Fruit fly (Drosophila melanogaster) whole organism, wandering third instar larva: ENCODE data around the gene CG10055.

Experiments used
- Abd-B ChIP-seq: fragments of >200 bp; optimal IDR thresholded peaks from 2 replicates; lab custom pipeline; 2017; ENCODE audit warnings: missing biosample characterization, missing genetic modification characterization
- CG9705 ChIP-seq: fragments of 200-800 bp; sonication (Bioruptor generic); optimal IDR thresholded peaks from 2 replicates; lab custom pipeline; 2018; ENCODE audit warnings: missing biosample characterization, mild to moderate bottlenecking, missing genetic modification characterization
- Dfd ChIP-seq: fragments of >200 bp; optimal IDR thresholded peaks from 2 replicates; lab custom pipeline; 2017; ENCODE audit warnings: missing biosample characterization, missing genetic modification characterization
- Dif ChIP-seq: fragments of 200-275, 200-300 bp; sonication (Bioruptor generic); optimal IDR thresholded peaks from 2 replicates; lab custom pipeline; 2018; ENCODE audit warnings: missing biosample characterization, missing genetic modification characterization; ENCODE audit not compliant: partially characterized antibody
- GATAd ChIP-seq: sonication (Bioruptor generic); optimal IDR thresholded peaks from 2 replicates; lab custom pipeline; 2016; ENCODE audit warnings: missing biosample characterization, missing genetic modification characterization
- HLH106 ChIP-seq: fragments of 200-800 bp; optimal IDR thresholded peaks from 3 replicates; lab custom pipeline; 2019; ENCODE audit warnings: missing biosample characterization, mild to moderate bottlenecking, missing genetic modification characterization, moderate library complexity
- Hnf4 ChIP-seq: fragments of 200-800 bp; sonication (Bioruptor generic); optimal IDR thresholded peaks from 2 replicates; lab custom pipeline; 2016; ENCODE audit warnings: missing biosample characterization, mild to moderate bottlenecking, missing genetic modification characterization
- Hr78 ChIP-seq: fragments of >200 bp; optimal IDR thresholded peaks from 2 replicates; lab custom pipeline; 2017; ENCODE audit warnings: missing biosample characterization, missing genetic modification characterization
- Hr83 ChIP-seq: fragments of 200-300 bp; sonication (Bioruptor generic); optimal IDR thresholded peaks from 2 replicates; lab custom pipeline; 2016; ENCODE audit warnings: missing biosample characterization, mild to moderate bottlenecking, missing genetic modification characterization, moderate library complexity; ENCODE audit not compliant: poor library complexity, severe bottlenecking
- Jra ChIP-seq: sonication (Bioruptor generic); optimal IDR thresholded peaks from 2 replicates; lab custom pipeline; 2016; ENCODE audit warnings: missing biosample characterization, missing genetic modification characterization
- Mio ChIP-seq: sonication (Bioruptor generic); optimal IDR thresholded peaks from 2 replicates; lab custom pipeline; 2016; ENCODE audit warnings: missing biosample characterization, missing genetic modification characterization
- Myc ChIP-seq: fragments of >200 bp; optimal IDR thresholded peaks from 2 replicates; lab custom pipeline; 2017
- N ChIP-seq: fragments of >200 bp; optimal IDR thresholded peaks from 2 replicates; lab custom pipeline; 2018; ENCODE audit warnings: missing biosample characterization, missing external identifiers, missing genetic modification characterization
- Rel ChIP-seq, 2 experiments: fragments of 200-800 bp; sonication (Bioruptor generic) in 1 of 2; optimal IDR thresholded peaks; 2 replicates in 1 of 2; 3 replicates in 1 of 2; lab custom pipeline; 2016 to 2019; ENCODE audit warnings: mild to moderate bottlenecking in 2 of 2, missing biosample characterization in 2 of 2, missing genetic modification characterization in 2 of 2, moderate library complexity in 1 of 2
- Vsx2 ChIP-seq: fragments of 200-300, 225-300 bp; sonication (Bioruptor generic); optimal IDR thresholded peaks from 2 replicates; lab custom pipeline; 2018; ENCODE audit warnings: missing biosample characterization, missing genetic modification characterization; ENCODE audit not compliant: partially characterized antibody
- brk ChIP-seq: fragments of 200-800 bp; sonication (Bioruptor generic); optimal IDR thresholded peaks from 2 replicates; lab custom pipeline; 2016; ENCODE audit warnings: missing biosample characterization, mild to moderate bottlenecking, missing genetic modification characterization
- dmrt93B ChIP-seq: fragments of 200-800 bp; sonication (Bioruptor generic); optimal IDR thresholded peaks from 2 replicates; lab custom pipeline; 2018; ENCODE audit warnings: missing biosample characterization, mild to moderate bottlenecking, missing genetic modification characterization
- dsf ChIP-seq: sonication (Bioruptor generic); optimal IDR thresholded peaks from 2 replicates; lab custom pipeline; 2016; ENCODE audit warnings: missing biosample characterization, missing genetic modification characterization, borderline replicate concordance
- ey ChIP-seq: fragments of 200-800 bp; sonication (Bioruptor generic); optimal IDR thresholded peaks from 2 replicates; lab custom pipeline; 2016; ENCODE audit warnings: missing biosample characterization, missing genetic modification characterization
- foxo ChIP-seq, 2 experiments: fragments of 200-800 bp; sonication (Bioruptor generic); optimal IDR thresholded peaks; 2 replicates in 1 of 2; 3 replicates in 1 of 2; lab custom pipeline; 2016 to 2017; ENCODE audit warnings: missing biosample characterization in 2 of 2, missing genetic modification characterization in 2 of 2
- fru ChIP-seq: fragments of 200-800 bp; sonication (Bioruptor generic); optimal IDR thresholded peaks from 3 replicates; lab custom pipeline; 2016; ENCODE audit warnings: missing biosample characterization, mild to moderate bottlenecking, missing genetic modification characterization
- h ChIP-seq: fragments of 200-800 bp; sonication (Bioruptor generic); optimal IDR thresholded peaks from 3 replicates; lab custom pipeline; 2016; ENCODE audit warnings: missing biosample characterization, mild to moderate bottlenecking, missing genetic modification characterization
- jim ChIP-seq: fragments of 175-275, 200-325 bp; sonication (Bioruptor generic); optimal IDR thresholded peaks from 2 replicates; lab custom pipeline; 2016; ENCODE audit warnings: missing biosample characterization, mild to moderate bottlenecking, missing genetic modification characterization
- lola ChIP-seq: fragments of >200 bp; optimal IDR thresholded peaks from 2 replicates; lab custom pipeline; 2017; ENCODE audit warnings: missing biosample characterization, missing genetic modification characterization
- rgr ChIP-seq: fragments of 200-800 bp; sonication (Bioruptor generic); optimal IDR thresholded peaks from 3 replicates; lab custom pipeline; 2016; ENCODE audit warnings: missing biosample characterization, mild to moderate bottlenecking, missing genetic modification characterization
- sv ChIP-seq: fragments of 200-800 bp; sonication (Bioruptor generic); optimal IDR thresholded peaks from 3 replicates; lab custom pipeline; 2016; ENCODE audit warnings: missing biosample characterization, missing genetic modification characterization
- woc ChIP-seq: sonication (Bioruptor generic); optimal IDR thresholded peaks from 2 replicates; lab custom pipeline; 2016; ENCODE audit warnings: missing biosample characterization, mild to moderate bottlenecking, missing genetic modification characterization

Gene CG10055

dm6 chr3R:7135881-7136280 is 50.6 kb downstream of the CG10055 start, which contains the start of gene Fer1:
Gene Fer1, plus strand, starts transcription at chr3R:7136206.
- TF ChIP-seq lola (GFP tag; lab: Kevin White, UChicago) (no peak), Hr83 (GFP tag; lab: Kevin White, UChicago) (no peak), HLH106 (tag; lab: Kevin White, UChicago) (no peak), ey (GFP tag; lab: Kevin White, UChicago) (no peak), Myc (no peak), brk (GFP tag; lab: Kevin White, UChicago) (no peak), Vsx2 (GFP tag; lab: Kevin White, UChicago) (no peak), sv (GFP tag; lab: Kevin White, UChicago) (no peak), Jra (GFP tag; lab: Kevin White, UChicago) (no peak), Dfd (GFP tag; lab: Kevin White, UChicago) (no peak), rgr (no peak), CG9705 (no peak), GATAd (GFP tag; lab: Kevin White, UChicago) (no peak), jim (GFP tag; lab: Kevin White, UChicago) (no peak), dmrt93B (GFP tag; lab: Kevin White, UChicago) (no peak), woc (GFP tag; lab: Kevin White, UChicago) (no peak), fru (GFP tag; lab: Kevin White, UChicago) (no peak), Dif (no peak), Rel (GFP tag; optimal IDR thresholded peaks at IDR 0.05; lab: Kevin White, UChicago) (no peak), Rel (tag; optimal IDR thresholded peaks at IDR 0.05; lab: Kevin White, UChicago) (no peak)

DNA sequence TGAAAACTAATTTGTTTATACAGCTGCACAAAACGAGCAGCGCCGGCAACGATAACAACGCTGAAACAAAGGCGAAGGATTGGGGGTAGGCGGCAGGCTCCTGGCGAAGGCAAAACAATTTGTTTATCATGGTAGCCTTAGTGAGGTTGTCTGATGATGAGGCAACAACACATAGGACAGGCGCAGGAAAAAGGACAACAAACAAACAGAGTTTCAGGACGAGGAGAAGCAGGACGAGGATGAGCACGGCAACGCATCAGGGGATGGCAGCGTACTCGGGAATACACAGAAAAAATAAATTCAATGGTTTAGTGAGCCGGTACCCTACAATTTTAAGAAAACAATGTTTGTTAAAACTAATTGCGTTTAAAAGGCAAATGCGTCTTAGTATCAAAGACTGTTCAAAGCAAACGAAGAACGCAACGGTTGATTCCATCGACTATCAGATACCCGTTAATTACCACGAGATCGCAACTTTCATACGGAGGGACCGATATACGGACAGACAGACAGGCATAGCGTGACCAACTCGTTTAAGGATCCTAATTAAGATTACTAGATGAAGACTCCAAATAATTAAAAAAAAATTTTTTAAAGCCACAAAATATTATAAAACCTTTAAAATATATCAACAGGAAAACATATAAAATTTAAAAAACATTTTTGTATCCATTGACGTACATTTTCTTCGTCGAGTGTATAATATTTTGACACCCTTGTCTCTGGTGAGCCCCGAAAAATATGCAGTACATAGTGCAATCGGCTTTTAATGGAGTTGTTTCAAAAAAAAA is 51.6 kb downstream of the CG10055 start:
- TF ChIP-seq Hr83 (GFP tag; lab: Kevin White, UChicago) (no peak), dsf (GFP tag; lab: Kevin White, UChicago) (no peak), Vsx2 (GFP tag; lab: Kevin White, UChicago) (no peak), lola (GFP tag; lab: Kevin White, UChicago) (no peak), h (GFP tag; lab: Kevin White, UChicago) (no peak), Hr78 (GFP tag; lab: Kevin White, UChicago) (no peak), Hnf4 (no peak), fru (GFP tag; lab: Kevin White, UChicago) (no peak), Rel (GFP tag; optimal IDR thresholded peaks at IDR 0.05; lab: Kevin White, UChicago) (no peak), Rel (tag; optimal IDR thresholded peaks at IDR 0.05; lab: Kevin White, UChicago) (no peak), N (GFP tag; lab: Kevin White, UChicago) (no peak), Mio (GFP tag; lab: Kevin White, UChicago) (no peak), foxo (GFP tag; optimal IDR thresholded peaks at IDR 0.05; lab: Kevin White, UChicago) (no peak), jim (GFP tag; lab: Kevin White, UChicago) (no peak), Abd-B (GFP tag; lab: Kevin White, UChicago) (no peak), dmrt93B (GFP tag; lab: Kevin White, UChicago) (no peak), Myc (no peak), ey (GFP tag; lab: Kevin White, UChicago) (no peak), HLH106 (tag; lab: Kevin White, UChicago) (no peak)
